Worm (Caenorhabditis elegans) whole organism, late embryonic: ENCODE results near the gene C07G1.6.
A peak's percentile ranks its signal among the peaks of the same experiment; 100 is the strongest.

Experiments used
- K09A11.1 ChIP-seq: sonication (generic microtip); optimal IDR thresholded peaks from 2 replicates; lab custom pipeline; 2017; ENCODE audit warnings: antibody characterized with exemption, mild to moderate bottlenecking, missing genetic modification characterization, missing compliant biosample characterization; ENCODE audit not compliant: insufficient read depth
- Y22D7AL.16 ChIP-seq: sonication (generic microtip); optimal IDR thresholded peaks from 2 replicates; lab custom pipeline; 2016; ENCODE audit warnings: missing genetic modification characterization, missing compliant biosample characterization
- ama-1 ChIP-seq: fragments of 150-350 bp; optimal IDR thresholded peaks from 2 replicates; lab custom pipeline; 2014
- ceh-19 ChIP-seq: fragments of 200-800 bp; sonication (Bioruptor generic); optimal IDR thresholded peaks from 2 replicates; lab custom pipeline; 2018; ENCODE audit warnings: mild to moderate bottlenecking, missing genetic modification characterization, missing compliant biosample characterization
- ceh-9 ChIP-seq: sonication (generic microtip); optimal IDR thresholded peaks from 2 replicates; lab custom pipeline; 2016; ENCODE audit warnings: mild to moderate bottlenecking, missing genetic modification characterization, inconsistent platforms, missing compliant biosample characterization
- ets-4 ChIP-seq: sonication (generic microtip); optimal IDR thresholded peaks from 2 replicates; lab custom pipeline; 2016; ENCODE audit warnings: missing genetic modification characterization, missing compliant biosample characterization
- hlh-15 ChIP-seq: sonication (generic microtip); optimal IDR thresholded peaks from 2 replicates; lab custom pipeline; 2016; ENCODE audit warnings: missing genetic modification characterization, missing compliant biosample characterization
- lim-6 ChIP-seq: sonication (generic microtip); optimal IDR thresholded peaks from 2 replicates; lab custom pipeline; 2016; ENCODE audit warnings: missing genetic modification characterization, missing compliant biosample characterization
- pax-1 ChIP-seq: fragments of 150-350 bp; optimal IDR thresholded peaks from 2 replicates; lab custom pipeline; 2014; ENCODE audit warnings: missing biosample characterization, missing genetic modification characterization
- pha-4 ChIP-seq: fragments of 150-350 bp; optimal IDR thresholded peaks from 2 replicates; lab custom pipeline; 2018; ENCODE audit warnings: missing biosample characterization, missing genetic modification reagents, missing genetic modification characterization
- ref-2 ChIP-seq: sonication (generic microtip); optimal IDR thresholded peaks from 2 replicates; lab custom pipeline; 2016; ENCODE audit warnings: missing genetic modification characterization, missing compliant biosample characterization
- rnt-1 ChIP-seq: sonication (generic microtip); optimal IDR thresholded peaks from 2 replicates; lab custom pipeline; 2016; ENCODE audit warnings: missing genetic modification characterization, missing compliant biosample characterization

ce11 chrIV:8226474-8226873, 16.3 kb upstream of the C07G1.6 start:
- TF ChIP-seq Y22D7AL.16 (tag; lab: Kevin White, UChicago) (no peak), hlh-15 (tag; lab: Kevin White, UChicago) (no peak), ets-4 (tag; lab: Kevin White, UChicago) (no peak), pha-4 (no peak), ref-2 (tag; lab: Kevin White, UChicago) (no peak), pax-1 (tag; lab: Kevin White, UChicago) (no peak), rnt-1 (tag; lab: Kevin White, UChicago) (no peak), lim-6 (tag; lab: Kevin White, UChicago) (no peak), ceh-9 (tag; lab: Kevin White, UChicago) (no peak), ceh-19 (GFP tag; lab: Kevin White, UChicago) (no peak), K09A11.1 (tag; lab: Kevin White, UChicago) (no peak), ama-1 (lab: Kevin White, UChicago) (peak; percentile 1)
